Fruit fly (Drosophila melanogaster): ENCODE measurements around the gene CG7342.

- TF ChIP-seq CG8478 (optimal IDR thresholded peaks at IDR 0.05) = no peak
- no peak for TF ChIP-seq CTCF (optimal IDR thresholded peaks at IDR 0.05)
These were observed 34.0 kb upstream of the CG7342 start for dm6 chr3R:19569139-19569538.
